Worm (Caenorhabditis elegans): ENCODE data around the gene mnm-2.

mnm-2 gene

ce11 chrX:7390270-7390669 lies 34.4 kb downstream of the mnm-2 start, which contains the start of gene C10A4.6:
TSS of gene C10A4.6 (plus strand) at chrX:7390570.
- no peak for TF ChIP-seq ref-1 (GFP tag; conservative IDR thresholded peaks at IDR 0.05)
- TF ChIP-seq T22C8.4 (GFP tag; IDR thresholded peaks at IDR 0.05), result no peak

- no peak for TF ChIP-seq med-1 (GFP tag; optimal IDR thresholded peaks at IDR 0.05; ENCODE audit: insufficient read depth)
- TF ChIP-seq ztf-29 (GFP tag; IDR thresholded peaks at IDR 0.05), result no peak
- TF ChIP-seq ztf-23 (GFP tag; IDR thresholded peaks at IDR 0.05), result no peak
- TF ChIP-seq T22C8.4 (GFP tag; IDR thresholded peaks at IDR 0.05), result no peak
- TF ChIP-seq ref-1 (GFP tag; conservative IDR thresholded peaks at IDR 0.05), result no peak
- no peak for TF ChIP-seq cog-1 (tag; optimal IDR thresholded peaks at IDR 0.05)
- TF ChIP-seq klf-2 (GFP tag; conservative IDR thresholded peaks at IDR 0.05), result no peak
- no peak for TF ChIP-seq tab-1 (GFP tag; IDR thresholded peaks at IDR 0.05)
- no peak for TF ChIP-seq flt-1 (GFP tag; IDR thresholded peaks at IDR 0.05)
Observed at ce11 chrX:7378608-7379007, 46.1 kb downstream of the mnm-2 start.

DNA sequence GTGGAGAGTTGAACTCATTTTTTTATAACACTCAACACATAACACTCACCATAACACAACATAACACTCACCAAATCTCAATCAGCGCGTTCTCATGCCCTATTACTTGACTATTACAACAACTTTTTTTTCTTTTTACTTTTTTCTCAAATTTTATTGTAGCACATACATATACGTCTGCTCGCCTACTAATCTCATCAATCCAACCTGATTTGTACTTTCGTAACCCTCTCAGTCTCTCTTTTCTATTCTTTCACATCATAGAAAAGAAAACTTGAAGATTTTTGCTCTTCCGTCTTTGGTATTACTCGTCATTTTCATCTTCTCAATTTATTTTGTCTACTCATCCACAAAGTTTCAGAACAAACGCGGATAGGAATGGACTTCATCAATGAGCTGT lies 47.8 kb downstream of the mnm-2 start, which contains the start of gene npr-8:
Gene npr-8, plus strand, starts transcription at position 362 of the 400 bp plus-strand sequence.
- TF ChIP-seq klf-2 (GFP tag; conservative IDR thresholded peaks at IDR 0.05) (no peak), ref-1 (GFP tag; conservative IDR thresholded peaks at IDR 0.05) (no peak), ztf-23 (GFP tag; IDR thresholded peaks at IDR 0.05) (no peak), med-1 (GFP tag; optimal IDR thresholded peaks at IDR 0.05; ENCODE audit: insufficient read depth) (no peak), tab-1 (GFP tag; IDR thresholded peaks at IDR 0.05) (no peak), ztf-29 (GFP tag; IDR thresholded peaks at IDR 0.05) (no peak), cog-1 (tag; optimal IDR thresholded peaks at IDR 0.05) (no peak), flt-1 (GFP tag; IDR thresholded peaks at IDR 0.05) (no peak), T22C8.4 (GFP tag; IDR thresholded peaks at IDR 0.05) (no peak)

Data from whole organism, midembryonic.